Fruit fly (Drosophila melanogaster) whole organism, embryonic: ENCODE measurements around the gene CG5835.

Experiments
- Atf-2 ChIP-seq: fragments of 200-800 bp; sonication (Bioruptor generic); optimal IDR thresholded peaks from 2 replicates; lab custom pipeline; 2016; ENCODE audit warnings: missing biosample characterization, missing genetic modification characterization
- Atf6 ChIP-seq: fragments of 200-800 bp; sonication (Bioruptor generic); IDR thresholded peaks from 2 replicates; pipeline ENCODE4 v1.3.6; 2022; ENCODE audit warnings: missing biosample characterization, missing genetic modification characterization
- B-H1 ChIP-seq: fragments of 200-800 bp; sonication (Bioruptor generic); IDR thresholded peaks from 3 replicates; pipeline ENCODE4 v1.3.6; 2022; ENCODE audit warnings: missing biosample characterization, missing genetic modification characterization
- Bgb ChIP-seq: fragments of 200-800 bp; sonication (Bioruptor generic); IDR thresholded peaks from 2 replicates; pipeline ENCODE4 v1.3.6; 2022; ENCODE audit warnings: missing biosample characterization, missing genetic modification characterization; ENCODE audit not compliant: partially characterized antibody
- CG10959 ChIP-seq: fragments of 200-800 bp; sonication (Bioruptor generic); IDR thresholded peaks from 2 replicates; pipeline ENCODE4 v1.3.6; 2022; ENCODE audit warnings: missing biosample characterization, missing genetic modification characterization
- CG12071 ChIP-seq: fragments of 200-800 bp; sonication (Bioruptor generic); optimal IDR thresholded peaks from 3 replicates; lab custom pipeline; 2018; ENCODE audit warnings: missing biosample characterization, mild to moderate bottlenecking, missing genetic modification characterization
- CG12155 ChIP-seq: fragments of 200-800 bp; sonication (Bioruptor generic); optimal IDR thresholded peaks from 3 replicates; lab custom pipeline; 2016; ENCODE audit warnings: missing biosample characterization, missing genetic modification characterization
- CG12659 ChIP-seq: fragments of 200-800 bp; sonication (Bioruptor generic); optimal IDR thresholded peaks from 3 replicates; lab custom pipeline; 2017; ENCODE audit warnings: mild to moderate bottlenecking, missing biosample characterization, missing genetic modification reagents, missing genetic modification characterization
- CG14014 ChIP-seq: fragments of 200-800 bp; sonication (Bioruptor generic); IDR thresholded peaks from 2 replicates; pipeline ENCODE4 v1.3.6; 2022; ENCODE audit warnings: missing biosample characterization, missing genetic modification characterization
- CG17612 ChIP-seq: fragments of 200-800 bp; sonication (Bioruptor generic); IDR thresholded peaks from 2 replicates; pipeline ENCODE4 v1.3.6; 2022; ENCODE audit warnings: missing biosample characterization, missing genetic modification characterization
- CG31224 ChIP-seq: fragments of 200-800 bp; sonication (Bioruptor generic); IDR thresholded peaks from 2 replicates; pipeline ENCODE4 v1.3.6; 2022; ENCODE audit warnings: missing biosample characterization, missing genetic modification characterization
- CG32767 ChIP-seq: fragments of 200-800 bp; sonication (Bioruptor generic); IDR thresholded peaks from 2 replicates; pipeline ENCODE4 v1.3.6; 2022; ENCODE audit warnings: missing biosample characterization, missing genetic modification characterization
- CG3407 ChIP-seq: fragments of 200-800 bp; sonication (Bioruptor generic); optimal IDR thresholded peaks from 2 replicates; lab custom pipeline; 2018; ENCODE audit warnings: missing biosample characterization, mild to moderate bottlenecking, missing genetic modification characterization
- CG34376 ChIP-seq: fragments of 200-800 bp; sonication (Bioruptor generic); optimal IDR thresholded peaks from 2 replicates; lab custom pipeline; 2018; ENCODE audit warnings: missing biosample characterization, mild to moderate bottlenecking, missing genetic modification characterization
- CG3838 ChIP-seq: fragments of 200-800 bp; sonication (Bioruptor generic); optimal IDR thresholded peaks from 3 replicates; lab custom pipeline; 2016; ENCODE audit warnings: missing biosample characterization, missing genetic modification characterization
- CG42726 ChIP-seq: fragments of 200-800 bp; sonication (Bioruptor generic); IDR thresholded peaks from 2 replicates; pipeline ENCODE4 v1.3.6; 2022; ENCODE audit warnings: missing biosample characterization, missing genetic modification characterization; ENCODE audit not compliant: partially characterized antibody
- CG4854 ChIP-seq: fragments of 200-800 bp; sonication (Bioruptor generic); optimal IDR thresholded peaks from 2 replicates; lab custom pipeline; 2016; ENCODE audit warnings: missing biosample characterization, missing genetic modification characterization, inconsistent platforms
- CG6854 ChIP-seq: fragments of 200-800 bp; sonication (Bioruptor generic); optimal IDR thresholded peaks from 3 replicates; lab custom pipeline; 2017; ENCODE audit warnings: missing biosample characterization, mild to moderate bottlenecking, missing genetic modification characterization
- CG7372 ChIP-seq: fragments of 200-800 bp; sonication (Bioruptor generic); IDR thresholded peaks from 2 replicates; pipeline ENCODE4 v1.3.6; 2022; ENCODE audit warnings: missing biosample characterization, missing genetic modification characterization
- Camta ChIP-seq: fragments of 200-800 bp; sonication (Bioruptor generic); optimal IDR thresholded peaks from 2 replicates; lab custom pipeline; 2016; ENCODE audit warnings: missing biosample characterization, missing genetic modification characterization
- Doc3 ChIP-seq: fragments of 200-800 bp; sonication (Bioruptor generic); IDR thresholded peaks from 3 replicates; pipeline ENCODE4 v1.3.6; 2022; ENCODE audit warnings: missing biosample characterization, missing genetic modification characterization; ENCODE audit not compliant: partially characterized antibody
- Ets65A ChIP-seq: fragments of 200-800 bp; sonication (Bioruptor generic); peaks from one replicate; lab custom pipeline; 2016; ENCODE audit warnings: missing biosample characterization, missing genetic modification characterization
- H2.0 ChIP-seq: fragments of 200-800 bp; sonication (Bioruptor generic); IDR thresholded peaks from 2 replicates; pipeline ENCODE4 v1.3.6; 2022; ENCODE audit warnings: missing biosample characterization, missing genetic modification characterization
- Hey ChIP-seq: fragments of 200-800 bp; sonication (Bioruptor generic); optimal IDR thresholded peaks from 3 replicates; lab custom pipeline; 2018; ENCODE audit warnings: missing biosample characterization, mild to moderate bottlenecking, missing genetic modification characterization
- HmgZ ChIP-seq: fragments of 200-800 bp; sonication (Bioruptor generic); optimal IDR thresholded peaks from 2 replicates; lab custom pipeline; 2018; ENCODE audit warnings: missing biosample characterization, mild to moderate bottlenecking, missing genetic modification characterization
- Med ChIP-seq: fragments of 200-800 bp; sonication (Bioruptor generic); peaks from one replicate; lab custom pipeline; 2016; ENCODE audit warnings: missing biosample characterization, missing genetic modification characterization, mild to moderate bottlenecking, inconsistent platforms, moderate library complexity
- NFAT ChIP-seq: fragments of 200-800 bp; sonication (Bioruptor generic); IDR thresholded peaks from 2 replicates; pipeline ENCODE4 v1.3.6; 2022; ENCODE audit warnings: missing biosample characterization, missing genetic modification characterization
- Neu2 ChIP-seq: fragments of 200-800 bp; sonication (Bioruptor generic); optimal IDR thresholded peaks from 3 replicates; lab custom pipeline; 2016; ENCODE audit warnings: missing biosample characterization, missing genetic modification characterization, borderline replicate concordance
- Pdp1 ChIP-seq, 2 experiments: fragments of 200-800 bp; sonication (Bioruptor generic); optimal IDR thresholded peaks; 3 replicates each; lab custom pipeline; 2016; ENCODE audit warnings: missing biosample characterization in 2 of 2, missing genetic modification characterization in 2 of 2, mild to moderate bottlenecking in 1 of 2, moderate library complexity in 1 of 2
- Sox102F ChIP-seq: fragments of 200-800 bp; sonication (Bioruptor generic); optimal IDR thresholded peaks from 2 replicates; lab custom pipeline; 2018; ENCODE audit warnings: missing biosample characterization, mild to moderate bottlenecking, missing genetic modification characterization, moderate library complexity
- Sry-β ChIP-seq: fragments of 200-800 bp; sonication (Bioruptor generic); optimal IDR thresholded peaks from 2 replicates; lab custom pipeline; 2018; ENCODE audit warnings: missing biosample characterization, mild to moderate bottlenecking, missing genetic modification characterization, moderate library complexity
- Stat92E ChIP-seq, 3 experiments: fragments of >200 bp in 2 of 3; fragments of 200-800 bp in 1 of 3; sonication (Bioruptor generic) in 1 of 3; optimal IDR thresholded peaks; 2 replicates each; lab custom pipeline; 2017 to 2019; ENCODE audit warnings: missing biosample characterization in 3 of 3, missing genetic modification characterization in 3 of 3, mild to moderate bottlenecking in 1 of 3, moderate library complexity in 1 of 3
- cato ChIP-seq: fragments of 200-800 bp; sonication (Bioruptor generic); optimal IDR thresholded peaks from 2 replicates; lab custom pipeline; 2016; ENCODE audit warnings: missing biosample characterization, missing genetic modification characterization, borderline replicate concordance
- chinmo ChIP-seq: fragments of 200-800 bp; sonication (Bioruptor generic); IDR thresholded peaks from 4 replicates; pipeline ENCODE4 v1.3.6; 2022; ENCODE audit warnings: missing biosample characterization, missing genetic modification characterization; ENCODE audit not compliant: partially characterized antibody
- dysf ChIP-seq: fragments of 200-800 bp; sonication (Bioruptor generic); IDR thresholded peaks from 3 replicates; pipeline ENCODE4 v1.3.6; 2022; ENCODE audit warnings: missing biosample characterization, missing genetic modification characterization
- ems ChIP-seq: fragments of 200-800 bp; sonication (Bioruptor generic); optimal IDR thresholded peaks from 3 replicates; lab custom pipeline; 2016; ENCODE audit warnings: missing biosample characterization, missing genetic modification characterization
- fru ChIP-seq: fragments of >200 bp; optimal IDR thresholded peaks from 2 replicates; lab custom pipeline; 2017
- ftz-f1 ChIP-seq: fragments of 200-800 bp; sonication (Bioruptor generic); optimal IDR thresholded peaks from 2 replicates; lab custom pipeline; 2016; ENCODE audit warnings: missing biosample characterization, missing genetic modification characterization
- grn ChIP-seq: fragments of 200-800 bp; sonication (Bioruptor generic); optimal IDR thresholded peaks from 3 replicates; lab custom pipeline; 2017; ENCODE audit warnings: missing biosample characterization, missing genetic modification characterization
- gt ChIP-seq: fragments of 200-800 bp; sonication (Bioruptor generic); IDR thresholded peaks from 2 replicates; pipeline ENCODE4 v1.3.6; 2022; ENCODE audit warnings: missing biosample characterization, missing genetic modification characterization
- insv ChIP-seq, 2 experiments: fragments of 200-800 bp; sonication (Bioruptor generic); optimal IDR thresholded peaks; 3 replicates each; lab custom pipeline; 2016 to 2018; ENCODE audit warnings: missing biosample characterization in 2 of 2, missing genetic modification characterization in 2 of 2
- kay ChIP-seq: fragments of 200-800 bp; sonication (Bioruptor generic); optimal IDR thresholded peaks from 2 replicates; lab custom pipeline; 2016; ENCODE audit warnings: missing biosample characterization, missing genetic modification characterization
- luna ChIP-seq: fragments of 200-800 bp; sonication (Bioruptor generic); optimal IDR thresholded peaks from 2 replicates; lab custom pipeline; 2016; ENCODE audit warnings: missing biosample characterization, missing genetic modification characterization
- pho ChIP-seq: fragments of 200-800 bp; sonication (Bioruptor generic); optimal IDR thresholded peaks from 2 replicates; lab custom pipeline; 2016; ENCODE audit warnings: missing biosample characterization, missing genetic modification characterization
- repo ChIP-seq: fragments of 200-800 bp; sonication (Bioruptor generic); optimal IDR thresholded peaks from 2 replicates; lab custom pipeline; 2016; ENCODE audit warnings: missing biosample characterization, missing genetic modification characterization
- ro ChIP-seq: fragments of 200-800 bp; sonication (Bioruptor generic); IDR thresholded peaks from 2 replicates; pipeline ENCODE4 v1.3.6; 2022; ENCODE audit warnings: missing biosample characterization, missing genetic modification characterization
- run ChIP-seq: fragments of 200-800 bp; sonication (Bioruptor generic); optimal IDR thresholded peaks from 3 replicates; lab custom pipeline; 2018; ENCODE audit warnings: missing biosample characterization, mild to moderate bottlenecking, missing genetic modification characterization
- sisA ChIP-seq: fragments of 200-800 bp; sonication (Bioruptor generic); IDR thresholded peaks from 2 replicates; pipeline ENCODE4 v1.3.6; 2022; ENCODE audit warnings: missing biosample characterization, missing genetic modification characterization
- tio ChIP-seq: fragments of 200-800 bp; sonication (Bioruptor generic); optimal IDR thresholded peaks from 2 replicates; lab custom pipeline; 2017; ENCODE audit warnings: missing biosample characterization, missing genetic modification characterization, inconsistent platforms
- ttk ChIP-seq: fragments of 200-800 bp; sonication (Bioruptor generic); IDR thresholded peaks from 2 replicates; pipeline ENCODE4 v2.1.2; 2022; ENCODE audit warnings: missing biosample characterization, missing genetic modification characterization
- usp ChIP-seq: fragments of >200 bp; optimal IDR thresholded peaks from 2 replicates; lab custom pipeline; 2017; ENCODE audit warnings: missing biosample characterization, missing genetic modification characterization

CG5835 gene

DNA sequence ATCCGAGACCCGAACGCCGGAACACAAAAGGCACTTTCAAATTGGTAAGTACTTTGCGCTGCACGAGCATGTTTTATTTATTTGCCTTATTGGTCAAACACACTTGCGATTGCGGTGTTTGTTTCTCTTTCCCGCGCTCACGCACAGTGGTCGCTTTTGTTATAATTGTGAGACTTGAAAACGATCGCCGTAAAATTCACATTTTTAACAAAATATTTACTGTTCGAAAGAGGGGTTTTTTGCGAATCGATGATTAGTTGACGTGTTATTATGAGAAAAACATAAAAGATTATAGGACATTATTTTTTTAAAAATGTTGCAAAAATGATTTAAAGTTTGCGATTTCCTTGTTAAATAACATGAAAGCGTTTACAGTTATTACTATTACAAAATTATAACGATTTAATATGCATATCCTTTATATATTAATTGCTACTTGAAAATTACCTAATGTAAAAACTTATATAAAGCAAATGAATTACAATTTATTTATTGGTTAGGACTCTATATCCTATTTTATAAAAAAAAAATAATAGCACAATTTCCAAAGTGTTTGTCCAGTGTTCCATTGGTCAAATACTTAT, 11.5 kb upstream of the CG5835 start (continued):
- peak; percentile 20 for TF ChIP-seq CG12071 (GFP tag; lab: Kevin White, UChicago)
- TF ChIP-seq Hey (tag; lab: Kevin White, UChicago), result peak; percentile 38
- TF ChIP-seq Stat92E (GFP tag; optimal IDR thresholded peaks at IDR 0.05; lab: Kevin White, UChicago), result no peak
- no peak; the same call in 1 of the 2 replicates for TF ChIP-seq ttk (GFP tag; lab: Robert Waterston, UW)
- TF ChIP-seq CG31224 (GFP tag; lab: Robert Waterston, UW), result no peak
- no peak for TF ChIP-seq run (tag; lab: Kevin White, UChicago)
- peak; percentile 51 for TF ChIP-seq tio (GFP tag; lab: Kevin White, UChicago)
- TF ChIP-seq pho, result no peak
- peak; percentile 17 for TF ChIP-seq CG12155 (GFP tag; lab: Kevin White, UChicago)
- no peak for TF ChIP-seq usp (GFP tag; lab: Kevin White, UChicago)
- no peak for TF ChIP-seq insv (GFP tag; optimal IDR thresholded peaks at IDR 0.05; lab: Kevin White, UChicago)
- TF ChIP-seq kay (GFP tag; lab: Kevin White, UChicago), result no peak
- TF ChIP-seq Camta (GFP tag; lab: Kevin White, UChicago), result no peak
- no peak for TF ChIP-seq CG17612 (GFP tag; lab: Robert Waterston, UW)
- TF ChIP-seq ro (GFP tag; lab: Robert Waterston, UW), result no peak
- no peak for TF ChIP-seq CG4854 (GFP tag; lab: Kevin White, UChicago)
- no peak for TF ChIP-seq fru (lab: Kevin White, UChicago)
- TF ChIP-seq CG6854 (GFP tag; lab: Kevin White, UChicago), result no peak
- TF ChIP-seq Ets65A (GFP tag; lab: Kevin White, UChicago), result peak; percentile 92
- TF ChIP-seq CG7372 (GFP tag; lab: Robert Waterston, UW), result no peak
- TF ChIP-seq CG42726 (GFP tag; lab: Robert Waterston, UW), result no peak
- TF ChIP-seq Sox102F (GFP tag; lab: Kevin White, UChicago), result peak; percentile 45
- TF ChIP-seq dysf, result peak; percentile 52; the same call in 2 of the 3 replicates
- peak; percentile 9 for TF ChIP-seq Atf-2
- TF ChIP-seq sisA (GFP tag; lab: Robert Waterston, UW), result no peak
- no peak for TF ChIP-seq repo (GFP tag; lab: Kevin White, UChicago)
- TF ChIP-seq H2.0 (GFP tag; lab: Robert Waterston, UW), result peak; percentile 26; the same call in 1 of the 2 replicates
- TF ChIP-seq Doc3 (GFP tag; lab: Robert Waterston, UW), result no peak
- no peak for TF ChIP-seq CG3407
- TF ChIP-seq CG3838 (GFP tag; lab: Kevin White, UChicago), result no peak
- TF ChIP-seq Neu2 (GFP tag; lab: Kevin White, UChicago), result no peak
- TF ChIP-seq luna (GFP tag; lab: Kevin White, UChicago), result no peak
- TF ChIP-seq Atf6 (GFP tag; lab: Robert Waterston, UW), result 0 out of 2 replicates have a peak, but pooled peaks have one; percentile 37
- TF ChIP-seq ems (GFP tag; lab: Kevin White, UChicago), result no peak
- TF ChIP-seq Bgb (GFP tag; lab: Robert Waterston, UW), result no peak
- peak; percentile 12; the same call in 1 of the 2 replicates for TF ChIP-seq CG14014
- no peak for TF ChIP-seq Sry-β (GFP tag; lab: Kevin White, UChicago)
- peak; percentile 84 for TF ChIP-seq Med (GFP tag; lab: Kevin White, UChicago)
- 0 out of 2 replicates have a peak, but pooled peaks have one; percentile 11 for TF ChIP-seq gt
- peak; percentile 38; the same call in 1 of the 2 replicates for TF ChIP-seq CG10959
- TF ChIP-seq chinmo (GFP tag; lab: Robert Waterston, UW), result no peak; the same call in 3 of the 4 replicates
- TF ChIP-seq CG34376, result no peak
- peak; percentile 50 for TF ChIP-seq CG12659 (GFP tag; lab: Kevin White, UChicago)
- no peak for TF ChIP-seq grn (GFP tag; lab: Kevin White, UChicago)
- TF ChIP-seq HmgZ (tag; lab: Kevin White, UChicago), result peak; percentile 16
- no peak for TF ChIP-seq Pdp1 (GFP tag; optimal IDR thresholded peaks at IDR 0.05; lab: Kevin White, UChicago)
- no peak for TF ChIP-seq NFAT (GFP tag; lab: Robert Waterston, UW)
- no peak for TF ChIP-seq B-H1 (GFP tag; lab: Robert Waterston, UW)
- no peak for TF ChIP-seq ftz-f1 (GFP tag; lab: Kevin White, UChicago)
- TF ChIP-seq CG32767 (GFP tag; lab: Robert Waterston, UW), result 0 out of 2 replicates have a peak, but pooled peaks have one; percentile 17
- no peak for TF ChIP-seq cato
